Worm (Caenorhabditis elegans): ENCODE data around the gene C29F7.1.
A peak's percentile ranks its signal among the peaks of the same experiment; 100 is the strongest.
"Not testable (repeated sequence)": the region's sequence is repeated elsewhere in the genome, so short reads cannot be mapped to it uniquely, and the experiment has no call there.

C29F7.1 gene

ce11 chrX:13428755-13429154 lies 19.0 kb downstream of the C29F7.1 start, which contains the start of gene fkh-4:
Gene fkh-4 (minus strand): TSS chrX:13428855.
- not testable (repeated sequence) for TF ChIP-seq skn-1, nhr-10, elt-1 (tag; optimal IDR thresholded peaks at IDR 0.05)

ce11 chrX:13431388-13431787 lies 21.7 kb downstream of the C29F7.1 start, which contains the start of gene C29F7.10:
Gene C29F7.10 (minus strand): TSS chrX:13431488.
- not testable (repeated sequence) for TF ChIP-seq fos-1 (tag; optimal IDR thresholded peaks at IDR 0.05); nhr-77 (tag; optimal IDR thresholded peaks at IDR 0.05); unc-55 (GFP tag; optimal IDR thresholded peaks at IDR 0.05)

ce11 chrX:13435116-13435515 lies 25.4 kb downstream of the C29F7.1 start:
- TF ChIP-seq skn-1 (tag; optimal IDR thresholded peaks at IDR 0.05) (no peak), alr-1 (tag; optimal IDR thresholded peaks at IDR 0.05) (no peak), blmp-1 (tag; optimal IDR thresholded peaks at IDR 0.05; ENCODE audit: insufficient read depth) (no peak), egl-27 (tag; optimal IDR thresholded peaks at IDR 0.05) (no peak), nhr-25 (tag; optimal IDR thresholded peaks at IDR 0.05) (no peak), lin-13 (GFP tag; optimal IDR thresholded peaks at IDR 0.05) (no peak), sma-9 (GFP tag; optimal IDR thresholded peaks at IDR 0.05) (no peak), sma-9 (tag; optimal IDR thresholded peaks at IDR 0.05) (no peak), C34F6.9 (tag; optimal IDR thresholded peaks at IDR 0.05) (no peak), sem-4 (tag; optimal IDR thresholded peaks at IDR 0.05) (no peak)

- TF ChIP-seq ztf-11 (tag; optimal IDR thresholded peaks at IDR 0.05) (no peak), ZK546.5 (tag; optimal IDR thresholded peaks at IDR 0.05) (no peak), F13H6.1 (tag; optimal IDR thresholded peaks at IDR 0.05) (no peak), unc-39 (tag; optimal IDR thresholded peaks at IDR 0.05) (no peak), fos-1 (tag; optimal IDR thresholded peaks at IDR 0.05) (no peak), aly-2 (tag; optimal IDR thresholded peaks at IDR 0.05) (no peak), ceh-82 (tag; optimal IDR thresholded peaks at IDR 0.05) (no peak), mbf-1 (tag; optimal IDR thresholded peaks at IDR 0.05) (no peak), skn-1 (tag; optimal IDR thresholded peaks at IDR 0.05) (no peak), ztf-1 (GFP tag; conservative IDR thresholded peaks at IDR 0.05) (no peak), ztf-4 (tag; optimal IDR thresholded peaks at IDR 0.05) (no peak), nhr-21 (tag; optimal IDR thresholded peaks at IDR 0.05) (no peak), lin-11 (tag; optimal IDR thresholded peaks at IDR 0.05) (no peak), Y55F3AM.14 (GFP tag; optimal IDR thresholded peaks at IDR 0.05) (no peak), egl-27 (tag; optimal IDR thresholded peaks at IDR 0.05) (no peak), nhr-12 (tag; optimal IDR thresholded peaks at IDR 0.05) (no peak), lin-13 (GFP tag; optimal IDR thresholded peaks at IDR 0.05) (no peak), snpc-4 (tag; optimal IDR thresholded peaks at IDR 0.05) (no peak)
Measured at ce11 chrX:13435790-13436472, 26.2 kb downstream of the C29F7.1 start, which contains the start of gene jmjd-3.3. Gene jmjd-3.3 (plus strand): TSS chrX:13436422.

ce11 chrX:13442446-13442845 lies 32.7 kb downstream of the C29F7.1 start:
- TF ChIP-seq nhr-77 (tag; optimal IDR thresholded peaks at IDR 0.05) (no peak), crh-2 (tag; optimal IDR thresholded peaks at IDR 0.05) (peak; percentile 60), F13H6.1 (tag; optimal IDR thresholded peaks at IDR 0.05) (peak; percentile 47), C34F6.9 (tag; optimal IDR thresholded peaks at IDR 0.05) (no peak), ztf-4 (tag; optimal IDR thresholded peaks at IDR 0.05) (no peak), R02D3.7 (tag; optimal IDR thresholded peaks at IDR 0.05) (no peak), ztf-11 (tag; optimal IDR thresholded peaks at IDR 0.05) (no peak), sem-4 (tag; optimal IDR thresholded peaks at IDR 0.05) (no peak), mbf-1 (tag; optimal IDR thresholded peaks at IDR 0.05) (no peak), ama-1 (optimal IDR thresholded peaks at IDR 0.05) (no peak), dmd-4 (tag; optimal IDR thresholded peaks at IDR 0.05) (no peak), nhr-237 (tag; optimal IDR thresholded peaks at IDR 0.05) (no peak), lin-39 (tag; optimal IDR thresholded peaks at IDR 0.05) (no peak), ceh-82 (tag; optimal IDR thresholded peaks at IDR 0.05) (no peak), elt-1 (tag; optimal IDR thresholded peaks at IDR 0.05) (no peak), gmeb-1 (tag; optimal IDR thresholded peaks at IDR 0.05) (peak; percentile 35), lin-13 (GFP tag; optimal IDR thresholded peaks at IDR 0.05) (no peak), sma-9 (GFP tag; optimal IDR thresholded peaks at IDR 0.05) (peak; percentile 62), sma-9 (tag; optimal IDR thresholded peaks at IDR 0.05) (no peak), nhr-10 (tag; optimal IDR thresholded peaks at IDR 0.05) (no peak), sma-3 (GFP tag; optimal IDR thresholded peaks at IDR 0.05) (peak; percentile 31), ZK546.5 (tag; optimal IDR thresholded peaks at IDR 0.05) (no peak), ceh-16 (tag; optimal IDR thresholded peaks at IDR 0.05) (no peak), fos-1 (tag; optimal IDR thresholded peaks at IDR 0.05) (peak; percentile 45), mab-5 (tag; optimal IDR thresholded peaks at IDR 0.05) (no peak), nhr-23 (tag; optimal IDR thresholded peaks at IDR 0.05) (no peak), nhr-12 (tag; optimal IDR thresholded peaks at IDR 0.05) (no peak), nhr-21 (tag; optimal IDR thresholded peaks at IDR 0.05) (peak; percentile 51), lin-11 (tag; optimal IDR thresholded peaks at IDR 0.05) (peak; percentile 13), zag-1 (tag; optimal IDR thresholded peaks at IDR 0.05) (no peak), nhr-6 (tag; optimal IDR thresholded peaks at IDR 0.05) (no peak), lsy-2 (tag; optimal IDR thresholded peaks at IDR 0.05) (no peak), unc-39 (tag; optimal IDR thresholded peaks at IDR 0.05) (no peak)
